Worm (Caenorhabditis elegans) whole organism, mixed stage, embryonic: ENCODE data around the gene C16C8.11.

ENCODE experiments used
- blmp-1 ChIP-seq: fragments of 150-350 bp; optimal IDR thresholded peaks from 2 replicates; lab custom pipeline; 2014; ENCODE audit warnings: missing biosample characterization, missing genetic modification characterization
- ceh-83 ChIP-seq: fragments of 200-800 bp; sonication (Bioruptor generic); optimal IDR thresholded peaks from 2 replicates; lab custom pipeline; 2018; ENCODE audit warnings: mild to moderate bottlenecking, missing genetic modification characterization, missing compliant biosample characterization
- elt-1 ChIP-seq: sonication (generic microtip); optimal IDR thresholded peaks from 2 replicates; lab custom pipeline; 2017; ENCODE audit warnings: missing genetic modification characterization, mild to moderate bottlenecking, missing compliant biosample characterization, antibody characterized with exemption, moderate library complexity, borderline replicate concordance; ENCODE audit not compliant: insufficient read depth
- ham-2 ChIP-seq: fragments of 200-800 bp; sonication (Bioruptor generic); optimal IDR thresholded peaks from 2 replicates; lab custom pipeline; 2018; ENCODE audit warnings: mild to moderate bottlenecking, missing genetic modification characterization, missing compliant biosample characterization
- lsy-2 ChIP-seq: fragments of 150-350 bp; optimal IDR thresholded peaks from 2 replicates; lab custom pipeline; 2014; ENCODE audit warnings: missing biosample characterization, missing genetic modification characterization
- mep-1 ChIP-seq: fragments of 150-350 bp; optimal IDR thresholded peaks from 2 replicates; lab custom pipeline; 2017; ENCODE audit warnings: missing biosample characterization, missing genetic modification reagents, missing genetic modification characterization, inconsistent platforms
- nhr-237 ChIP-seq: fragments of 150-350 bp; optimal IDR thresholded peaks from 2 replicates; lab custom pipeline; 2014; ENCODE audit warnings: missing biosample characterization, missing genetic modification characterization
- nhr-28 ChIP-seq: fragments of 150-350 bp; optimal IDR thresholded peaks from 2 replicates; lab custom pipeline; 2014; ENCODE audit warnings: missing biosample characterization, missing genetic modification characterization
- nhr-76 ChIP-seq: sonication (generic microtip); optimal IDR thresholded peaks from 2 replicates; lab custom pipeline; 2017; ENCODE audit warnings: missing biosample characterization, missing genetic modification characterization
- snpc-4 ChIP-seq: fragments of 150-350 bp; optimal IDR thresholded peaks from 2 replicates; lab custom pipeline; 2014; ENCODE audit warnings: missing biosample characterization, missing genetic modification characterization
- tbx-8 ChIP-seq: fragments of 200-800 bp; sonication (Bioruptor generic); optimal IDR thresholded peaks from 2 replicates; lab custom pipeline; 2018; ENCODE audit warnings: mild to moderate bottlenecking, missing genetic modification characterization, moderate library complexity, missing compliant biosample characterization
- unc-62 ChIP-seq: fragments of 150-350 bp; optimal IDR thresholded peaks from 2 replicates; lab custom pipeline; 2014; ENCODE audit warnings: missing biosample characterization, missing genetic modification reagents, missing genetic modification characterization
- ztf-11 ChIP-seq: fragments of 150-350 bp; optimal IDR thresholded peaks from 2 replicates; lab custom pipeline; 2014; ENCODE audit warnings: missing biosample characterization, missing genetic modification characterization

ce11 chrII:3461586-3461985 lies 8.1 kb downstream of the C16C8.11 start, which contains the start of gene C16C8.8:
- TF ChIP-seq snpc-4 (tag; lab: Kevin White, UChicago) (no peak), blmp-1 (tag; lab: Kevin White, UChicago) (no peak), ztf-11 (tag; lab: Kevin White, UChicago) (no peak), elt-1 (tag; lab: Kevin White, UChicago) (no peak), nhr-237 (tag; lab: Kevin White, UChicago) (no peak), lsy-2 (tag; lab: Kevin White, UChicago) (no peak), nhr-28 (tag; lab: Kevin White, UChicago) (no peak), mep-1 (no peak), unc-62 (GFP tag; lab: Kevin White, UChicago) (no peak), tbx-8 (GFP tag; lab: Kevin White, UChicago) (no peak), nhr-76 (tag; lab: Kevin White, UChicago) (no peak), ham-2 (GFP tag; lab: Kevin White, UChicago) (no peak), ceh-83 (GFP tag; lab: Kevin White, UChicago) (no peak)
